Fruit fly (Drosophila melanogaster) S2 (cell line): ENCODE results near the gene meigo.
A peak's percentile ranks its signal among the peaks of the same experiment; 100 is the strongest.

Experiments used
- CG8478 ChIP-seq: fragments of >200 bp; optimal IDR thresholded peaks from 2 replicates; lab custom pipeline; 2018
- CTCF ChIP-seq, 2 experiments: fragments of >200 bp; optimal IDR thresholded peaks; 2 replicates each; lab custom pipeline; 2018

meigo gene

DNA sequence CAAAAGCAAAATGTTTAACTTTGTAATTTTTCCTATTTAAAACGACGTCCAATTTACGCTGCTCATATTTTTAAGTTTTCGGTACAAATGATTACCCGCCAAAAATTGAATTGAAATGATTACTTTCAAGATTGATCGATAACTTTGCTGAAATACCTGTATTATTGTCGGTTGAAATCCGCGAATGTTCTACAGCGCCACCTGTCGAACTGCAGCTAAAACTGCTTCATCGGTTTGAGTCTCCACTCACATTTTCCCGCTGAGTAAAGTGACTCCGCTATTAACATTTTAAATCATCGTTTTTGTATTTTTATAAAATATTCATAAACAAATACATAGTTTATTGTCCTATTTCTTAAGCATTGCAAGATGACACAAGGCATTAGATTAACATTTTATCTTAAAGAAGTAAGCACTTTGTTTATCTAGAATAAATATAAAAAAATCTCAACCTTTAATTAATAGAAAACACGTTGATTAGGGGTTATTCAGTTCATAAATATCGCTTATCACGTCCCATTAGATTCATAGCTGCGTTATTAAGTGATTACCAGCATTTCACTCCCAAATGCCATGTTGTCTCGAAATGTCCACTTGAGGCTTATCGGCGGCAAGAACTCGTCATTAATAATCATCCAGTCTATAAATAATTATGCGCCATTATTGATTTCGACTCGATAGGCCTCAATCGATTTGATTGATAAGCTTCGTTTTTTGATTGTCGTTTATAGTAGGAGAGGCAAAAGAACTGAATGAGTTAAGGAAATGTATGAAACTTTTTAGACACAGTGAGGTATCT, 41.7 kb downstream of the meigo start:
- no peak for TF ChIP-seq CG8478 (lab: Kevin White, UChicago)
- TF ChIP-seq CTCF (optimal IDR thresholded peaks at IDR 0.05; lab: Kevin White, UChicago): peak; percentile 93 to 97

- TF ChIP-seq CG8478 (lab: Kevin White, UChicago) (no peak), CTCF (optimal IDR thresholded peaks at IDR 0.05; lab: Kevin White, UChicago) (no peak)
Measured at dm6 chr3R:21180391-21180796, 42.3 kb downstream of the meigo start.

DNA sequence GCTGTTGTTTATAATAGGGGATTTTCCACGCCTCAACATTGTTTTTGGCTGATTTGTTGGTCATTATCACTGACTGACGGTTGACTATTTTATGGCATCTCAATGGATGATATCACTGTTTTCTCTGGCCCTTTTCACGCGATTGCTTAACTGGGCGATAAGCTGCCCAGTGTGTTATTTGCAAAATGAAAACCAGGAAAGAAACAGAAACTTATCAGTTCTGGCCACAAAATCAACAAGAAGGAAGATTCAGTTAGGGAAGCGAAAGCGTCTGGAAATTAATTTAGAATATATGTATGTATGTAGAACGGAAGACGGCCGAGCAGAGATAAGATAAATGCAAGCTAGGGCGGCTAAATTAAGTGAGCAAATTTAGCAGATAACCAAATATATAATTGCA, 43.9 kb downstream of the meigo start:
- no peak for TF ChIP-seq CTCF (optimal IDR thresholded peaks at IDR 0.05; lab: Kevin White, UChicago)

- TF ChIP-seq CTCF (optimal IDR thresholded peaks at IDR 0.05; lab: Kevin White, UChicago) (peak; percentile 84 to 95), CG8478 (lab: Kevin White, UChicago) (no peak)
Measured at dm6 chr3R:21184373-21185132, 46.5 kb downstream of the meigo start.

DNA sequence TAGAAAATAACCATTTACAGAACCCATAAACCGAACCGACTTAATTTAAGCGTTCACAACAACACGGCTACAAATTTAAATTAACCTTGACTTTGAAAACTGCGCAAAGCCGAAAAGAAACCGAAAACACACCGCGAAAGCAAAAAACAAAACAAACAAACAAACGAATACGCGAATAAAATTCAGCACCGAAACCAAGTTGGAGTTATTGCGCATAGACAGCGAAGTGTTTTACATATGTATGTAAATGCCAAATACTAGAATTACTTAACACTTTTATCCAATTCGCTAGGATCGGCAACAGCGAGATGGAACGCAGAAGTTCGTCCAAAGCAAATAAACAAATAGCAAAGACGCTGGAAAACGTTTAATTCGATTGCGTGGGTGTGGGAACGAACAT, 47.6 kb downstream of the meigo start:
- TF ChIP-seq CTCF (optimal IDR thresholded peaks at IDR 0.05; lab: Kevin White, UChicago) (no peak), CG8478 (lab: Kevin White, UChicago) (no peak)

DNA sequence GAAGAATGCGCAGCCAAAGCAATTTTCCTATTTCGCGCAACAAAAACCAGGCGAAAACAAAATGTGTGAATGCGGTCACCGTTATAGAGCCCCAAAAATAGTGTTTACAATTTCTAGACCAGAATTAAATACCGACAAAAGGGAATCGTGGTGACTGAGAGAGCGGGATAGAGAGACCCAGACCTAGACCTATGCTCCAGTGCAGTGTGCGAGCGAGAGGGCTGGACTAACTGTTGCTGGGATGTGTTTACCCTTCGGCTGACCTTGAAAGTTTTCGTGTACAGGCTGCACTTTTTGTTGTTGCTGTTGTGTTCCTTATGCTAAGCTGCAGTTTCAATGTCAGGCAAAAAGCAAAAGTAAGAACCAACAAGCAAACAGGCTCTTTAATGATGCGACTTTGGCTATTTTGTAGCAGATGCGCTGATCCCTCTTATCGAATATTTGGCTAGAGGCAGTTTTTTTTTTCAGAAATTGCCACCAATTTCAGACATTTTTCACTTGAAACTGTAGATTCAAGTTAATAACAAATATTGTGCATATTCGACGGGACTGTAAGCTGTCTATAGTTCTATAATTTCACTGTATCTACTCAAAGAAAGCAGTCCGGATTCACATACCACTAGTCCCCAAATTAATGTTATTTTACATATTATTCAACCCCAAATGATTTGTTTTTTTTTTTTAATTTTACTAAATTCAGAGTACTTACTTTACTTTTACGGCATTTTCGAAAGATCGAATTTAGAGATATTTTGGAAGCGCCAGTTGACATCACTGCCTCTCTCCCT, 48.7 kb downstream of the meigo start:
- TF ChIP-seq CG8478 (lab: Kevin White, UChicago): no peak
- no peak for TF ChIP-seq CTCF (optimal IDR thresholded peaks at IDR 0.05; lab: Kevin White, UChicago)

- TF ChIP-seq CG8478 (lab: Kevin White, UChicago): no peak
Measured at dm6 chr3R:21187394-21188392, 49.6 kb downstream of the meigo start.

DNA sequence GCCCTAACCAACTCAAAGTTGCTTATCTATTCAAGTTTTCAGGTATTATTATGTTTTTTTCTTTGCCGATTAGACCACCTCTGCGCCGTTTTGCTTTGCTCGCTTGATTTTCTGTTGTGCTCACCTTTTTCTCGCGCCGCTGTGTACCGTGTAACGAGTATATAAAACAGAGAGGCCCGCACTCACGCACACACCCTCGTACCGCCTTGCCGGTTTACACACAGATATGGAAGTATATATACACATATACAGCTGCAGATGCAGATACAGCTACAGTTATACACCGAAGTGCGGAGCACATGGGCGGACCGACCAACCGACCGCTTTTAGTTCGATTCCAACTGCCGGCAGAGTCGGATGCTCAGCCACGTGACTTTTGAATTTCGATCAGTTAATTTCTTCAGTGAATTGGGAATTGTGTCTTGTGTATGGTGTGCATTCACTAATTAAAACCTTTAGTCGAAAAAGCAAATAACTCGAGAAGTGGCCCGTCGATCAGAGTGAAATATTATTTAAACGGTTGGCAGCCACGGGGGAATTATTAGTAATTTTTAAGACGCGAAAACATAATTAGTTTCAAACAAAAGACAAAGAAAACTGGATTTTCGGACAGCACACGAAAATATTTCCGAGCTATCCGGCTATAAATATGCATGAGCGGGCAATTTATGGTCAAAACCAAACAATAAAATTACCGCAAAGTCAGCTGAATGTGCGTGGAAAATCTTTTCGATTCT, 50.6 kb downstream of the meigo start:
- TF ChIP-seq CG8478 (lab: Kevin White, UChicago) (no peak), CTCF (optimal IDR thresholded peaks at IDR 0.05; lab: Kevin White, UChicago) (no peak)

DNA sequence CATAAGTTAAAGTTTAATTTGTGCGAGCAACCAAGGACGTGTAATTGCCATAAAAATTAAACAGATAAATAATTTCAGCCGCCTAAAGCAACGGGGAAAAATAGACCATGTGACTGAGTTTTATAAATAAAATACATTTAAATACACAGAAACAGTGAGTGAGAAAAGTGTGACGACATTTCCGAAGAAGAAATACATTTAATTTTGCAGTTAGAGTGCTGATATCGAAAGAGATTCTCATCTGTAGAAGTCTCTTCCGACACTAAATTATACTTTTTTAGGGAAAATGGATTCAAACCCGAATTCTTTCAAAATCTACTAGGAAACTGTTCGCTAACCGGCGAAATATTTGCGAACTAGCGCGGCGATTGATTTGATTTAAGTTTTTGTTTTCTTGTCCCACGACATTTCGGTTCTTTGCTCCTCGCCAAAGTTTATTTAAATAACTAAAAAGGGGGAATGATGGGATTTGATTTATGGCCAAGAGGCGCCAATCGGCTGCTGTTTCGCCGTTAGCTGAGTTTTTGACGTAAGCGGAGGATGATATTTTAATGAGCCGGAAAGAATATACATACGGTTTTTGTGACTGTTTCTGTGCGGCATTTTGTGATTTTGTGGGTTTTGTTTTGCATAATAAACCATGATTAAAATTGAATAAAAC, 51.6 kb downstream of the meigo start:
- TF ChIP-seq CG8478 (lab: Kevin White, UChicago) (no peak), CTCF (optimal IDR thresholded peaks at IDR 0.05; lab: Kevin White, UChicago) (no peak)
